Fruit fly (Drosophila melanogaster): ENCODE data around the gene CG13367.

DNA sequence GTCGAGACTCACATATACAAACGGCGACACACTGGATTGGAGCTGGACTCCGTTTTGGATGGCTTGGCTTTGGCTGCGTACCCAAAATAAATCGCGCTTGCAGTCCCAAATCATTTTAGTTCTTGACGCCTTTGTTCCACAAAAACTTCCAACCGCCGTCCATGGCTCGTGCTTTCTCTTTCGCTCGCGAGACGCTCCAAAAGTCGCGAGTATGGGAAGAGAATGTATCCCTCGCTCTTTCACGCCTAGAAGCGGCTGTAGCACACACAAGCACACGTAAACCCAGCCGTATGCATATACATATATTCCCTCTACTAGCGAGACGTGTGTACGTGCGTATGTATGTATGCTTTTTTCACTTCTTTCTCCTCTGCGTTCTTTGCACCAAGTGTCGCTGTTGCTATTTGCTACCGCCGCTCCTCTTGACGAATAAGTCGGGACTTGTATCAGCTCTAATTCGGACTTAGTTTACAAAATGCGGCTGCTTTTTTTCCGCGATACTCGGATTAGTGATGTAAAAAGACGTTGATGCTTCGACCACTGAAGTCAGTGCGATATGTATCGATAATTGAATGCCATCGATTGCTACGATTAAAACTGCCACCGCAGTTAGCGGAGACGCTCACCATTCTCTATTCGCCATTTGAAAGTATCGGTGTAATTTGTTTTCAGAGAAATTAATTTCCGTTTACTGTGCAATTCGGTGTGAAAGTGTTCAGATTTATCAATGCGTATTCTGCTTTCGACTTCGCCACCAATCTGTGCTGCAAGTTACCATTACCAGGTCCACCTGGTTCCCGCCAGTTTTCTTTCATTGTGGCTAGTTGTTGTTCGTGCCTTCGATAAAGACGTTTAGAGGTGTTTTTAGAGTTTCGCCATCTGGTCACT lies 11.2 kb downstream of the CG13367 start, which contains the start of the genes Hmt4-20 and SkpA:
- TF ChIP-seq fru (GFP tag; optimal IDR thresholded peaks at IDR 0.05) (no peak), tai (GFP tag; optimal IDR thresholded peaks at IDR 0.05) (no peak), Abd-B (GFP tag; optimal IDR thresholded peaks at IDR 0.05) (no peak), h (GFP tag; optimal IDR thresholded peaks at IDR 0.05) (no peak), pan (optimal IDR thresholded peaks at IDR 0.05) (no peak), Dfd (GFP tag; optimal IDR thresholded peaks at IDR 0.05) (no peak)

All from whole organism, wandering third instar larva.